Worm (Caenorhabditis elegans): Measurements from ENCODE around the gene klp-4.

klp-4 gene

DNA sequence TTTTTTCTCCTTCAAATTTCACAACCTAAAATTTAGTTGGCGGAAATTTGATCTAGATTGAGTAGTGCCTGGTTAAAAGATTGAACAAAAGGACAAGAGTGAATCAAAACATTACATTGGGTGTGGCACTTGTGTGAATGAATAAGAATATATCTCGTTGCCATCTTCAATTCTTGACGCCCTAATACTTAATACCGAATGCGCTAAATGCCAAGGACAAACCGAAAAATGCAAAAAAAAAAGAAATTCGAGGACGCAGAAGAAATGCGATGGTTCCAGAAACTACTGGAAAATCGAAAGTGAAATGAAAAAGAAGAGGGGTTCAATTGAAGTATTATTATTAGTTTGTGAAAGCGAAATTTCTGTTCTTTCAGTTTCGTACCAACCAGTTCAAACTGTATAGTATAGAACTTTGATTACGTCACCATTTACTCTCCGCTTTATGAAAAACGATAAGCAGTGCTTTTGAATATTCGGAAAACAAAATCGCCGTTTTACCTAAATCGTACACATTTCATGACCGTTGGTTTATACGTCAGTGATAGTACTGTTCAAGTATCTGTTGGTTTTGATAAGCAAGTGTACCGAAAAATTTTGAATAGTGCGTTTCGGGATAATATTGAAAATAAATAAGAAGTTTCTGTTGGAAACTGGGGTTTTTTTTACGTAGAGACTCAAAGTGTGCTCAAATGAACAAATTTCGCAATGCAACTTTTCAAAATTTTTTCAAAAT is 23.2 kb downstream of the klp-4 start:
- TF ChIP-seq R02D3.7 (tag; optimal IDR thresholded peaks at IDR 0.05): no peak
- peak; percentile 45 for TF ChIP-seq jun-1 (tag; optimal IDR thresholded peaks at IDR 0.05)
- peak; percentile 53 for TF ChIP-seq elt-2 (tag; optimal IDR thresholded peaks at IDR 0.05)
- no peak for TF ChIP-seq mml-1 (tag; optimal IDR thresholded peaks at IDR 0.05)
- TF ChIP-seq lsy-12 (tag; optimal IDR thresholded peaks at IDR 0.05): no peak
- no peak for TF ChIP-seq nhr-11 (tag; optimal IDR thresholded peaks at IDR 0.05)
- peak; percentile 23 for TF ChIP-seq pqm-1 (tag; optimal IDR thresholded peaks at IDR 0.05)
- peak; percentile 54 for TF ChIP-seq nhr-25 (tag; optimal IDR thresholded peaks at IDR 0.05)

DNA sequence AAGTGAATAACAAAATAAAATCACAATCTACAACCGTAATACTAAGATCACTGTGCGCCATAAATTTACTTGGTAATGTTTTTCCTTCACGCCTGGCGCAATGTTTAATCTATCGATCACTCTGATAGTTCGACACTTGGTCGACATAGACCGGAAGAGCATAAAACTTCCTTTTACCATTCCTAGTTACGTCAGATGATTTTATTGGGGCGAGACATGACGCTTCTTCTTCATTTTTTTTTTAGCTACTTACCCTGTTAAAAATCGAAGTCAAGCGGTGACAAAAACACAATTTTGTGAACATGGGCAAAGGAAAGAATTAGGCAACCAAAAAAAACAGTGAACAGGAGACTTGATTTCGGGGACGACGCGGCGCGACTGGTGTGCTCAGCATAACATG is 23.9 kb downstream of the klp-4 start:
- TF ChIP-seq elt-2 (tag; optimal IDR thresholded peaks at IDR 0.05) (peak; percentile 49), lsy-12 (tag; optimal IDR thresholded peaks at IDR 0.05) (no peak), lin-15B (tag; optimal IDR thresholded peaks at IDR 0.05) (no peak), nhr-67 (tag; optimal IDR thresholded peaks at IDR 0.05) (no peak)

ce11 chrX:3153133-3153532 is 25.4 kb downstream of the klp-4 start:
- TF ChIP-seq nhr-237 (tag; optimal IDR thresholded peaks at IDR 0.05) (no peak), pqm-1 (tag; optimal IDR thresholded peaks at IDR 0.05) (peak; percentile 96), aly-2 (tag; optimal IDR thresholded peaks at IDR 0.05) (no peak), pha-4 (tag; optimal IDR thresholded peaks at IDR 0.05) (peak; percentile 42), jun-1 (tag; optimal IDR thresholded peaks at IDR 0.05) (peak; percentile 72), elt-2 (tag; optimal IDR thresholded peaks at IDR 0.05) (peak; percentile 98)

ce11 chrX:3152361-3152760 is 26.1 kb downstream of the klp-4 start, which contains the start of gene bbln-1:
Gene bbln-1, minus strand, starts transcription at chrX:3152461.
- TF ChIP-seq snpc-4 (tag; optimal IDR thresholded peaks at IDR 0.05) (no peak), nhr-237 (tag; optimal IDR thresholded peaks at IDR 0.05) (no peak), nhr-11 (tag; optimal IDR thresholded peaks at IDR 0.05) (no peak), ceh-82 (tag; optimal IDR thresholded peaks at IDR 0.05) (no peak), nhr-12 (tag; optimal IDR thresholded peaks at IDR 0.05) (no peak), nfya-1 (tag; optimal IDR thresholded peaks at IDR 0.05; ENCODE audit: insufficient read depth) (no peak)

ce11 chrX:3145265-3145664 is 33.2 kb downstream of the klp-4 start, which contains the start of gene C15C7.4:
Gene C15C7.4, plus strand, starts transcription at chrX:3145565.
- TF ChIP-seq nhr-67 (tag; optimal IDR thresholded peaks at IDR 0.05) (no peak), pha-4 (tag; optimal IDR thresholded peaks at IDR 0.05) (no peak), pqm-1 (tag; optimal IDR thresholded peaks at IDR 0.05) (no peak), nhr-11 (tag; optimal IDR thresholded peaks at IDR 0.05) (no peak), lsy-12 (tag; optimal IDR thresholded peaks at IDR 0.05) (no peak), nhr-77 (tag; optimal IDR thresholded peaks at IDR 0.05) (no peak), ceh-28 (tag; optimal IDR thresholded peaks at IDR 0.05) (no peak), unc-39 (tag; optimal IDR thresholded peaks at IDR 0.05) (no peak), nhr-12 (tag; optimal IDR thresholded peaks at IDR 0.05) (no peak), nhr-237 (tag; optimal IDR thresholded peaks at IDR 0.05) (no peak), ceh-9 (tag; optimal IDR thresholded peaks at IDR 0.05) (no peak), elt-3 (tag; optimal IDR thresholded peaks at IDR 0.05) (no peak), nhr-25 (tag; optimal IDR thresholded peaks at IDR 0.05) (no peak), snpc-4 (tag; optimal IDR thresholded peaks at IDR 0.05) (no peak), R02D3.7 (tag; optimal IDR thresholded peaks at IDR 0.05) (no peak), jun-1 (tag; optimal IDR thresholded peaks at IDR 0.05) (no peak), nhr-43 (tag; optimal IDR thresholded peaks at IDR 0.05; ENCODE audit: poor library complexity, severe bottlenecking) (no peak), ceh-16 (tag; optimal IDR thresholded peaks at IDR 0.05) (no peak)

ce11 chrX:3141704-3142103 is 36.8 kb downstream of the klp-4 start:
- no peak for TF ChIP-seq nhr-76 (tag; optimal IDR thresholded peaks at IDR 0.05)
- peak; percentile 15 for TF ChIP-seq pqm-1 (tag; optimal IDR thresholded peaks at IDR 0.05)
- peak; percentile 46 for TF ChIP-seq elt-2 (tag; optimal IDR thresholded peaks at IDR 0.05)

DNA sequence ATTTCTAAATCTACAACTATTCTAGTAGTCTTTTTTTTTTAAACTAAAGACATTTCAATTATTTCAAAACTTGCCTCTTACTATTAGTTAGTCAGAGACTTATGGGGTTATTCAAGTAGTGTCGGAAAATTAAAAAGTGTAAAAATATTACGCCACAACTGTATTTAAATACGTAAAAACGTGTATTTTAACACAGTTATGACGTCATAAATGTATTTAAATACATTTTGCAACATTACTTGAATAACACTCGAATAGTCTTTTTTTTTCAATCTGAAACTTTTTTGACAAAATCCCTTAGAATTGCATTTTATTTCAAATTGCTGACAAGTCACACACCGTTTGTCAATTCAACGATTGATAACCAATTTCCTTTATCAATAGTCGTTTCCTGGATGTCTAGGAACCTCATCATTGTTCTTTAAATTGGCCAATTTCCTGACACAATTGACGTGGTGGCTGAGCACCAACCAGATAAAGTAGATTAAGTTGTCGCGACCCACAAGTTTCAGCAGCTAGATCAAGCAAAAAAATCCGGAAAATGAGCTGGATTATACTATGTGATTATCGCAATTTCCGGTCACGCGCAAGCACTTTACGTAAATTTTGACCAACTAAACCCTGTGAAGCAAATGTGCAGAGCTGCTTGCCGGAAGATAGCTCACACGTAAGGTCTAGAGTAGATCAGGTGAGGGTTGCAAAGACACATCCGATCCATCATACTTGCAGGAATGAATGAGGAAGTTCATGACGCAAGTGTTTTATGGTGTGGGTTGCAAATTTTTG is 38.8 kb downstream of the klp-4 start:
- TF ChIP-seq fos-1 (tag; optimal IDR thresholded peaks at IDR 0.05): no peak
- TF ChIP-seq ztf-11 (tag; optimal IDR thresholded peaks at IDR 0.05): no peak
- TF ChIP-seq lin-39 (tag; optimal IDR thresholded peaks at IDR 0.05): no peak
- TF ChIP-seq R02D3.7 (tag; optimal IDR thresholded peaks at IDR 0.05): no peak
- TF ChIP-seq nhr-67 (tag; optimal IDR thresholded peaks at IDR 0.05): no peak

Measured in whole organism, L3 larva.